Fruit fly (Drosophila melanogaster): Measurements from ENCODE around the gene AdamTS-B.

Gene AdamTS-B

dm6 chrX:5699824-5700498 is 1.6 kb downstream of the AdamTS-B start (continued):
- TF ChIP-seq Trl (optimal IDR thresholded peaks at IDR 0.05) (no peak), Trl (GFP tag; optimal IDR thresholded peaks at IDR 0.05) (peak; percentile 8), CG4730 (GFP tag; IDR thresholded peaks at IDR 0.05) (no peak), CG1233 (GFP tag; optimal IDR thresholded peaks at IDR 0.05) (peak; percentile 24), salm (tag; optimal IDR thresholded peaks at IDR 0.05) (peak; percentile 42), CG2875 (GFP tag; optimal IDR thresholded peaks at IDR 0.05) (peak; percentile 41), Deaf1 (tag; optimal IDR thresholded peaks at IDR 0.05) (peak; percentile 54), nom (GFP tag; optimal IDR thresholded peaks at IDR 0.05) (no peak), CG13287 (GFP tag; IDR thresholded peaks at IDR 0.05; ENCODE audit: partially characterized antibody) (no peak), pnt (GFP tag; optimal IDR thresholded peaks at IDR 0.05) (peak; percentile 27), CG3847 (GFP tag; IDR thresholded peaks at IDR 0.05) (0 out of 2 replicates have a peak, but pooled peaks have one; percentile 29), CG1529 (GFP tag; optimal IDR thresholded peaks at IDR 0.05) (peak; percentile 52), CG16813 (GFP tag; IDR thresholded peaks at IDR 0.05; ENCODE audit: partially characterized antibody) (no peak), bcd (GFP tag; optimal IDR thresholded peaks at IDR 0.05) (peak; percentile 65), CG18262 (tag; optimal IDR thresholded peaks at IDR 0.05) (peak; percentile 74), CG4360 (GFP tag; IDR thresholded peaks at IDR 0.05) (peak; percentile 12; the same call in 1 of the 2 replicates), HHEX (GFP tag; optimal IDR thresholded peaks at IDR 0.05) (peak; percentile 22), Aef1 (GFP tag; IDR thresholded peaks at IDR 0.05) (peak; percentile 40), Nf-YB (GFP tag; optimal IDR thresholded peaks at IDR 0.05) (peak; percentile 39), D19A (tag; optimal IDR thresholded peaks at IDR 0.05) (peak; percentile 82), toy (GFP tag; IDR thresholded peaks at IDR 0.05) (no peak), cato (GFP tag; optimal IDR thresholded peaks at IDR 0.05; ENCODE audit: borderline replicate concordance) (peak; percentile 26), Max (GFP tag; optimal IDR thresholded peaks at IDR 0.05) (peak; percentile 17), CG17612 (GFP tag; IDR thresholded peaks at IDR 0.05) (no peak), klu (GFP tag; IDR thresholded peaks at IDR 0.05) (no peak), CG12219 (GFP tag; optimal IDR thresholded peaks at IDR 0.05) (peak; percentile 40), CG14050 (GFP tag; IDR thresholded peaks at IDR 0.05) (peak; percentile 29; the same call in 1 of the 3 replicates), CG7357 (GFP tag; IDR thresholded peaks at IDR 0.05) (peak; percentile 51; the same call in 1 of the 3 replicates), pho (GFP tag; optimal IDR thresholded peaks at IDR 0.05) (no peak), nerfin-1 (tag; optimal IDR thresholded peaks at IDR 0.05) (peak; percentile 23), ssp (GFP tag; IDR thresholded peaks at IDR 0.05) (0 out of 2 replicates have a peak, but pooled peaks have one; percentile 33), CoRest (tag; optimal IDR thresholded peaks at IDR 0.05) (peak; percentile 73), Hr39 (optimal IDR thresholded peaks at IDR 0.05) (no peak), wor (GFP tag; IDR thresholded peaks at IDR 0.05) (peak; percentile 53), CG17359 (tag; optimal IDR thresholded peaks at IDR 0.05) (peak; percentile 71), CG17829 (tag; optimal IDR thresholded peaks at IDR 0.05) (peak; percentile 60), Sox100B (GFP tag; optimal IDR thresholded peaks at IDR 0.05) (peak; percentile 58), pb (GFP tag; optimal IDR thresholded peaks at IDR 0.05) (no peak), fd96Cb (tag; optimal IDR thresholded peaks at IDR 0.05) (peak; percentile 78), crc (GFP tag; optimal IDR thresholded peaks at IDR 0.05) (peak; percentile 18), Mad (GFP tag; optimal IDR thresholded peaks at IDR 0.05) (peak; percentile 38), CG10147 (GFP tag; optimal IDR thresholded peaks at IDR 0.05) (peak; percentile 50), pan (optimal IDR thresholded peaks at IDR 0.05) (no peak), pan (GFP tag; optimal IDR thresholded peaks at IDR 0.05 in 1 of 2, IDR thresholded peaks at IDR 0.05 in 1 of 2) (peak in 1 of 2 experiments; percentile 28), Awh (GFP tag; IDR thresholded peaks at IDR 0.05) (0 out of 2 replicates have a peak, but pooled peaks have one; percentile 44), Lhr (GFP tag; optimal IDR thresholded peaks at IDR 0.05) (no peak), Spps (tag; optimal IDR thresholded peaks at IDR 0.05) (peak; percentile 15), H15 (GFP tag; IDR thresholded peaks at IDR 0.05) (peak; percentile 33; the same call in 1 of the 3 replicates), CG9817 (tag; optimal IDR thresholded peaks at IDR 0.05) (peak; percentile 33), CG18476 (GFP tag; optimal IDR thresholded peaks at IDR 0.05) (peak; percentile 27)
